Fruit fly (Drosophila melanogaster) whole organism, embryonic: Measurements from ENCODE around the gene Prp18.
A peak's percentile ranks its signal among the peaks of the same experiment; 100 is the strongest.

Experiments
- Aef1 ChIP-seq: fragments of 200-800 bp; sonication (Bioruptor generic); IDR thresholded peaks from 3 replicates; pipeline ENCODE4 v1.3.6; 2022; ENCODE audit warnings: missing biosample characterization, missing genetic modification characterization
- Atf3 ChIP-seq: fragments of 200-800 bp; sonication (Bioruptor generic); optimal IDR thresholded peaks from 3 replicates; lab custom pipeline; 2016; ENCODE audit warnings: missing biosample characterization, missing genetic modification characterization
- CG10209 ChIP-seq: fragments of 200-800 bp; sonication (Bioruptor generic); optimal IDR thresholded peaks from 3 replicates; lab custom pipeline; 2017; ENCODE audit warnings: missing biosample characterization, mild to moderate bottlenecking, missing genetic modification characterization, missing genetic modification reagents
- CG11093 ChIP-seq: fragments of 200-800 bp; sonication (Bioruptor generic); IDR thresholded peaks from 3 replicates; pipeline ENCODE4 v1.3.6; 2022; ENCODE audit warnings: missing biosample characterization, missing genetic modification characterization
- CG14860 ChIP-seq: fragments of 200-800 bp; sonication (Bioruptor generic); IDR thresholded peaks from 3 replicates; pipeline ENCODE4 v1.3.6; 2022; ENCODE audit warnings: missing biosample characterization, missing genetic modification characterization; ENCODE audit not compliant: partially characterized antibody
- CG15073 ChIP-seq: fragments of 200-800 bp; sonication (Bioruptor generic); optimal IDR thresholded peaks from 2 replicates; lab custom pipeline; 2016; ENCODE audit warnings: missing biosample characterization, missing genetic modification characterization
- CG15696 ChIP-seq: fragments of 200-800 bp; sonication (Bioruptor generic); optimal IDR thresholded peaks from 2 replicates; lab custom pipeline; 2019; ENCODE audit warnings: missing biosample characterization, mild to moderate bottlenecking, missing genetic modification characterization, moderate library complexity
- CG17186 ChIP-seq: fragments of 200-800 bp; sonication (Bioruptor generic); optimal IDR thresholded peaks from 3 replicates; lab custom pipeline; 2017; ENCODE audit warnings: missing biosample characterization, missing genetic modification reagents, missing genetic modification characterization
- CG17359 ChIP-seq: fragments of 200-800 bp; sonication (Bioruptor generic); optimal IDR thresholded peaks from 3 replicates; lab custom pipeline; 2018; ENCODE audit warnings: missing biosample characterization, mild to moderate bottlenecking, missing genetic modification characterization, moderate library complexity
- CG1832 ChIP-seq: fragments of 200-800 bp; sonication (Bioruptor generic); optimal IDR thresholded peaks from 2 replicates; lab custom pipeline; 2017; ENCODE audit warnings: missing biosample characterization, mild to moderate bottlenecking, missing genetic modification characterization, inconsistent platforms
- CG18764 ChIP-seq: fragments of 200-800 bp; sonication (Bioruptor generic); optimal IDR thresholded peaks from 3 replicates; lab custom pipeline; 2016; ENCODE audit warnings: missing biosample characterization, missing genetic modification characterization
- CG2678 ChIP-seq: fragments of 200-800 bp; sonication (Bioruptor generic); optimal IDR thresholded peaks from 3 replicates; lab custom pipeline; 2019; ENCODE audit warnings: missing biosample characterization, mild to moderate bottlenecking, missing genetic modification characterization, moderate library complexity
- CG2875 ChIP-seq: fragments of 200-800 bp; sonication (Bioruptor generic); optimal IDR thresholded peaks from 2 replicates; lab custom pipeline; 2017; ENCODE audit warnings: missing biosample characterization, mild to moderate bottlenecking, missing genetic modification characterization, missing genetic modification reagents
- CG31365 ChIP-seq: fragments of 200-800 bp; sonication (Bioruptor generic); optimal IDR thresholded peaks from 2 replicates; lab custom pipeline; 2018; ENCODE audit warnings: missing biosample characterization, mild to moderate bottlenecking, missing genetic modification characterization
- CG32532 ChIP-seq: fragments of 200-800 bp; sonication (Bioruptor generic); IDR thresholded peaks from 2 replicates; pipeline ENCODE4 v1.3.6; 2022; ENCODE audit warnings: missing biosample characterization, missing genetic modification characterization
- CG4404 ChIP-seq: fragments of 200-800 bp; sonication (Bioruptor generic); IDR thresholded peaks from 2 replicates; pipeline ENCODE4 v1.3.6; 2022; ENCODE audit warnings: missing biosample characterization, missing genetic modification characterization
- CG4730 ChIP-seq: fragments of 200-800 bp; sonication (Bioruptor generic); IDR thresholded peaks from 2 replicates; pipeline ENCODE4 v1.3.6; 2022; ENCODE audit warnings: missing biosample characterization, missing genetic modification characterization
- CG6791 ChIP-seq: fragments of 200-800 bp; sonication (Bioruptor generic); IDR thresholded peaks from 3 replicates; pipeline ENCODE4 v1.3.6; 2022; ENCODE audit warnings: missing biosample characterization, missing genetic modification characterization; ENCODE audit not compliant: partially characterized antibody
- CG7963 ChIP-seq: fragments of 200-800 bp; sonication (Bioruptor generic); IDR thresholded peaks from 3 replicates; pipeline ENCODE4 v1.3.6; 2022; ENCODE audit warnings: missing biosample characterization, missing genetic modification characterization; ENCODE audit not compliant: partially characterized antibody
- CG8359 ChIP-seq: fragments of 200-800 bp; sonication (Bioruptor generic); optimal IDR thresholded peaks from 2 replicates; lab custom pipeline; 2017; ENCODE audit warnings: missing biosample characterization, mild to moderate bottlenecking, missing genetic modification characterization, borderline replicate concordance
- CG9797 ChIP-seq: fragments of 200-800 bp; sonication (Bioruptor generic); optimal IDR thresholded peaks from 3 replicates; lab custom pipeline; 2018; ENCODE audit warnings: missing biosample characterization, mild to moderate bottlenecking, missing genetic modification characterization
- D19B ChIP-seq: fragments of 200-800 bp; sonication (Bioruptor generic); optimal IDR thresholded peaks from 2 replicates; lab custom pipeline; 2017; ENCODE audit warnings: missing biosample characterization, mild to moderate bottlenecking, missing genetic modification characterization
- Drgx ChIP-seq: fragments of 200-800 bp; sonication (Bioruptor generic); IDR thresholded peaks from 2 replicates; pipeline ENCODE4 v1.3.6; 2022; ENCODE audit warnings: missing biosample characterization, missing genetic modification characterization
- Fer2 ChIP-seq: fragments of 200-800 bp; sonication (Bioruptor generic); optimal IDR thresholded peaks from 2 replicates; lab custom pipeline; 2018; ENCODE audit warnings: missing biosample characterization, mild to moderate bottlenecking, missing genetic modification characterization, moderate library complexity
- Gsc ChIP-seq: fragments of 200-800 bp; sonication (Bioruptor generic); IDR thresholded peaks from 2 replicates; pipeline ENCODE4 v1.3.6; 2022; ENCODE audit warnings: missing biosample characterization, missing genetic modification characterization
- Hey ChIP-seq: fragments of 200-800 bp; sonication (Bioruptor generic); optimal IDR thresholded peaks from 3 replicates; lab custom pipeline; 2018; ENCODE audit warnings: missing biosample characterization, mild to moderate bottlenecking, missing genetic modification characterization
- Lpt ChIP-seq: fragments of >200 bp; optimal IDR thresholded peaks from 2 replicates; lab custom pipeline; 2018; ENCODE audit warnings: missing biosample characterization, missing genetic modification characterization
- Mad ChIP-seq: fragments of 200-800 bp; sonication (Bioruptor generic); optimal IDR thresholded peaks from 2 replicates; lab custom pipeline; 2016; ENCODE audit warnings: missing biosample characterization, missing genetic modification characterization
- Nf-YA ChIP-seq: fragments of 200-800 bp; sonication (Bioruptor generic); IDR thresholded peaks from 2 replicates; pipeline ENCODE4 v1.3.6; 2022; ENCODE audit warnings: missing biosample characterization, missing genetic modification characterization
- bbx ChIP-seq: fragments of 200-800 bp; sonication (Bioruptor generic); IDR thresholded peaks from 2 replicates; pipeline ENCODE4 v1.3.6; 2022; ENCODE audit warnings: missing biosample characterization, missing genetic modification characterization; ENCODE audit not compliant: partially characterized antibody
- bsh ChIP-seq, 2 experiments: fragments of 200-800 bp; sonication (Bioruptor generic); optimal IDR thresholded peaks; 2 replicates each; lab custom pipeline; 2017 to 2018; ENCODE audit warnings: mild to moderate bottlenecking in 2 of 2, missing biosample characterization in 2 of 2, missing genetic modification characterization in 2 of 2, moderate library complexity in 1 of 2
- chinmo ChIP-seq: fragments of 200-800 bp; sonication (Bioruptor generic); IDR thresholded peaks from 4 replicates; pipeline ENCODE4 v1.3.6; 2022; ENCODE audit warnings: missing biosample characterization, missing genetic modification characterization; ENCODE audit not compliant: partially characterized antibody
- croc ChIP-seq: fragments of 200-800 bp; sonication (Bioruptor generic); conservative IDR thresholded peaks from 3 replicates; pipeline ENCODE4 v1.3.6; 2022; ENCODE audit warnings: missing biosample characterization, missing genetic modification characterization
- disco-r ChIP-seq: fragments of 200-800 bp; sonication (Bioruptor generic); optimal IDR thresholded peaks from 2 replicates; lab custom pipeline; 2016; ENCODE audit warnings: missing biosample characterization, missing genetic modification characterization
- esg ChIP-seq: fragments of 200-800 bp; sonication (Bioruptor generic); conservative IDR thresholded peaks from 2 replicates; pipeline ENCODE4 v1.3.6; 2022; ENCODE audit warnings: missing biosample characterization, missing genetic modification characterization
- eyg ChIP-seq: fragments of 200-800 bp; sonication (Bioruptor generic); optimal IDR thresholded peaks from 3 replicates; lab custom pipeline; 2016; ENCODE audit warnings: missing biosample characterization, missing genetic modification characterization
- fu2 ChIP-seq: fragments of 200-800 bp; sonication (Bioruptor generic); optimal IDR thresholded peaks from 2 replicates; lab custom pipeline; 2016; ENCODE audit warnings: missing biosample characterization, missing genetic modification characterization
- nau ChIP-seq: fragments of 200-800 bp; sonication (Bioruptor generic); optimal IDR thresholded peaks from 3 replicates; lab custom pipeline; 2017; ENCODE audit warnings: missing biosample characterization, mild to moderate bottlenecking, missing genetic modification characterization, missing genetic modification reagents
- odd ChIP-seq: fragments of 200-800 bp; sonication (Bioruptor generic); optimal IDR thresholded peaks from 2 replicates; lab custom pipeline; 2017; ENCODE audit warnings: missing biosample characterization, mild to moderate bottlenecking, missing genetic modification characterization
- pb ChIP-seq: fragments of 200-800 bp; sonication (Bioruptor generic); optimal IDR thresholded peaks from 3 replicates; lab custom pipeline; 2016; ENCODE audit warnings: missing biosample characterization, missing genetic modification characterization
- psq ChIP-seq: fragments of 200-800 bp; sonication (Bioruptor generic); optimal IDR thresholded peaks from 2 replicates; lab custom pipeline; 2017; ENCODE audit warnings: missing biosample characterization, missing genetic modification characterization
- pzg ChIP-seq: fragments of 200-800 bp; sonication (Bioruptor generic); optimal IDR thresholded peaks from 3 replicates; lab custom pipeline; 2018; ENCODE audit warnings: missing biosample characterization, mild to moderate bottlenecking, missing genetic modification characterization, moderate library complexity
- sens-2 ChIP-seq: fragments of 200-800 bp; sonication (Bioruptor generic); IDR thresholded peaks from 2 replicates; pipeline ENCODE4 v1.3.6; 2022; ENCODE audit warnings: missing biosample characterization, missing genetic modification characterization
- shn ChIP-seq: fragments of 200-800 bp; sonication (Bioruptor generic); optimal IDR thresholded peaks from 3 replicates; lab custom pipeline; 2016; ENCODE audit warnings: missing biosample characterization, missing genetic modification characterization
- sima ChIP-seq: fragments of 200-800 bp; sonication (Bioruptor generic); optimal IDR thresholded peaks from 2 replicates; lab custom pipeline; 2016; ENCODE audit warnings: missing biosample characterization, missing genetic modification characterization
- sisA ChIP-seq: fragments of 200-800 bp; sonication (Bioruptor generic); IDR thresholded peaks from 2 replicates; pipeline ENCODE4 v1.3.6; 2022; ENCODE audit warnings: missing biosample characterization, missing genetic modification characterization
- slbo ChIP-seq: fragments of 200-800 bp; sonication (Bioruptor generic); IDR thresholded peaks from 2 replicates; pipeline ENCODE4 v1.3.6; 2022; ENCODE audit warnings: missing biosample characterization, missing genetic modification characterization
- sna ChIP-seq: fragments of 200-800 bp; sonication (Bioruptor generic); IDR thresholded peaks from 2 replicates; pipeline ENCODE4 v1.3.6; 2022; ENCODE audit warnings: missing biosample characterization, missing genetic modification characterization; ENCODE audit not compliant: partially characterized antibody
- sqz ChIP-seq: fragments of 200-800 bp; sonication (Bioruptor generic); optimal IDR thresholded peaks from 3 replicates; lab custom pipeline; 2018; ENCODE audit warnings: missing biosample characterization, mild to moderate bottlenecking, missing genetic modification characterization
- vnd ChIP-seq: fragments of 200-800 bp; sonication (Bioruptor generic); IDR thresholded peaks from 3 replicates; pipeline ENCODE4 v1.3.6; 2022; ENCODE audit warnings: missing biosample characterization, missing genetic modification characterization; ENCODE audit not compliant: partially characterized antibody
- wdn ChIP-seq: fragments of 200-800 bp; sonication (Bioruptor generic); IDR thresholded peaks from 2 replicates; pipeline ENCODE4 v1.3.6; 2022; ENCODE audit warnings: missing biosample characterization, missing genetic modification characterization

Gene Prp18

DNA sequence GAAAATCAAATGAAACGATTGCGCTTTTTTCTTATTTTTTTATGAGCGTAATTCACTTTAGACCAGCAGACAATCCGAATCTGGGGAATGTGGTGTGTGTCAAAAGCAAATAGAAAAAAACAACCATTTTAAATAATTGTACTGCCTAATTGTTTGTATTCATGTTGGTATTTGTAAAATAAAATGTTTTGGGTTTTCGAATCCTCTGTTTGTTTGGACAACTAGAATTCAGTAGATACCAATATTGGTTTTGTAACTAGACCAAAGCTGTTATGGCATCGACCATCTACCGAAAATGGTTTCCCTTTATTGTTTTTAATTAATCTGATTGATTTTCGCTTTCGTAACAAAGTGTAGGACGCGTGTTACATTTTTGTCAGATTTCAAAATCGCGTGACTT is 20.1 kb downstream of the Prp18 start (continued):
- TF ChIP-seq sisA (GFP tag; lab: Robert Waterston, UW) (no peak), nau (GFP tag; lab: Kevin White, UChicago) (no peak), CG17359 (no peak), CG8359 (GFP tag; lab: Kevin White, UChicago) (no peak), CG4730 (GFP tag; lab: Robert Waterston, UW) (no peak), esg (GFP tag; lab: Robert Waterston, UW) (no peak), CG6791 (GFP tag; lab: Robert Waterston, UW) (no peak), Hey (tag; lab: Kevin White, UChicago) (no peak), CG32532 (GFP tag; lab: Robert Waterston, UW) (no peak), Aef1 (GFP tag; lab: Robert Waterston, UW) (no peak), CG4404 (GFP tag; lab: Robert Waterston, UW) (no peak), fu2 (no peak), psq (GFP tag; lab: Kevin White, UChicago) (no peak), CG2875 (no peak), CG9797 (GFP tag; lab: Kevin White, UChicago) (no peak), sima (GFP tag; lab: Kevin White, UChicago) (no peak), CG10209 (GFP tag; lab: Kevin White, UChicago) (peak; percentile 36), chinmo (GFP tag; lab: Robert Waterston, UW) (no peak), Fer2 (tag; lab: Kevin White, UChicago) (no peak), bsh (GFP tag; optimal IDR thresholded peaks at IDR 0.05; lab: Kevin White, UChicago) (no peak), CG15073 (GFP tag; lab: Kevin White, UChicago) (no peak), CG14860 (GFP tag; lab: Robert Waterston, UW) (no peak), eyg (peak; percentile 26), disco-r (GFP tag; lab: Kevin White, UChicago) (no peak), pzg (GFP tag; lab: Kevin White, UChicago) (no peak), CG31365 (tag; lab: Kevin White, UChicago) (no peak), Drgx (GFP tag; lab: Robert Waterston, UW) (no peak), shn (GFP tag; lab: Kevin White, UChicago) (no peak), Mad (GFP tag; lab: Kevin White, UChicago) (no peak), pb (no peak), sens-2 (no peak), Gsc (GFP tag; lab: Robert Waterston, UW) (no peak), bbx (GFP tag; lab: Robert Waterston, UW) (no peak), vnd (GFP tag; lab: Robert Waterston, UW) (no peak), Lpt (GFP tag; lab: Kevin White, UChicago) (no peak), wdn (GFP tag; lab: Robert Waterston, UW) (no peak), croc (GFP tag; lab: Robert Waterston, UW) (no peak), CG1832 (GFP tag; lab: Kevin White, UChicago) (no peak), sqz (GFP tag; lab: Kevin White, UChicago) (peak; percentile 36), CG7963 (GFP tag; lab: Robert Waterston, UW) (no peak), CG2678 (peak; percentile 56), CG11093 (GFP tag; lab: Robert Waterston, UW) (no peak), CG15696 (tag; lab: Kevin White, UChicago) (peak; percentile 59), slbo (GFP tag; lab: Robert Waterston, UW) (no peak), sna (no peak), CG18764 (GFP tag; lab: Kevin White, UChicago) (peak; percentile 33), Nf-YA (GFP tag; lab: Robert Waterston, UW) (no peak), D19B (no peak), Atf3 (no peak), odd (GFP tag; lab: Kevin White, UChicago) (no peak), CG17186 (GFP tag; lab: Kevin White, UChicago) (no peak)
